Worm (Caenorhabditis elegans) whole organism, mixed stage, embryonic: ENCODE data around the gene C44B12.6.

Source experiments
- M03D4.4 ChIP-seq: sonication (generic microtip); optimal IDR thresholded peaks from 2 replicates; lab custom pipeline; 2017; ENCODE audit warnings: mild to moderate bottlenecking, missing genetic modification characterization, missing compliant biosample characterization
- bed-3 ChIP-seq: fragments of 200-800 bp; sonication (Bioruptor generic); optimal IDR thresholded peaks from 3 replicates; lab custom pipeline; 2018; ENCODE audit warnings: mild to moderate bottlenecking, missing genetic modification characterization, moderate library complexity, missing compliant biosample characterization
- blmp-1 ChIP-seq: fragments of 150-350 bp; optimal IDR thresholded peaks from 2 replicates; lab custom pipeline; 2014; ENCODE audit warnings: missing biosample characterization, missing genetic modification characterization
- ceh-39 ChIP-seq: fragments of 150-350 bp; optimal IDR thresholded peaks from 2 replicates; lab custom pipeline; 2014; ENCODE audit warnings: missing biosample characterization, missing genetic modification characterization
- ceh-43 ChIP-seq: fragments of 200-800 bp; sonication (Bioruptor generic); optimal IDR thresholded peaks from 2 replicates; lab custom pipeline; 2018; ENCODE audit warnings: mild to moderate bottlenecking, missing genetic modification characterization, moderate library complexity, missing compliant biosample characterization
- ceh-83 ChIP-seq: fragments of 200-800 bp; sonication (Bioruptor generic); optimal IDR thresholded peaks from 2 replicates; lab custom pipeline; 2018; ENCODE audit warnings: mild to moderate bottlenecking, missing genetic modification characterization, missing compliant biosample characterization
- ces-1 ChIP-seq: fragments of 150-350 bp; optimal IDR thresholded peaks from 2 replicates; lab custom pipeline; 2014; ENCODE audit warnings: missing biosample characterization, missing genetic modification reagents, missing genetic modification characterization
- cnd-1 ChIP-seq: fragments of 200-800 bp; sonication (Bioruptor generic); optimal IDR thresholded peaks from 2 replicates; lab custom pipeline; 2018; ENCODE audit warnings: mild to moderate bottlenecking, missing genetic modification characterization, missing compliant biosample characterization
- drap-1 ChIP-seq: fragments of 200-800 bp; sonication (Bioruptor generic); optimal IDR thresholded peaks from 3 replicates; lab custom pipeline; 2018; ENCODE audit warnings: mild to moderate bottlenecking, missing genetic modification characterization, missing compliant biosample characterization
- elt-1 ChIP-seq: sonication (generic microtip); optimal IDR thresholded peaks from 2 replicates; lab custom pipeline; 2017; ENCODE audit warnings: missing genetic modification characterization, mild to moderate bottlenecking, missing compliant biosample characterization, antibody characterized with exemption, moderate library complexity, borderline replicate concordance; ENCODE audit not compliant: insufficient read depth
- elt-3 ChIP-seq: fragments of 150-350 bp; optimal IDR thresholded peaks from 2 replicates; lab custom pipeline; 2014; ENCODE audit warnings: missing biosample characterization, missing genetic modification characterization
- flh-1 ChIP-seq: fragments of 200-800 bp; sonication (Bioruptor generic); optimal IDR thresholded peaks from 2 replicates; lab custom pipeline; 2018; ENCODE audit warnings: mild to moderate bottlenecking, missing genetic modification characterization, moderate library complexity, missing compliant biosample characterization
- ham-2 ChIP-seq: fragments of 200-800 bp; sonication (Bioruptor generic); optimal IDR thresholded peaks from 2 replicates; lab custom pipeline; 2018; ENCODE audit warnings: mild to moderate bottlenecking, missing genetic modification characterization, missing compliant biosample characterization
- hlh-1 ChIP-seq: fragments of 150-350 bp; optimal IDR thresholded peaks from 2 replicates; lab custom pipeline; 2014; ENCODE audit warnings: missing biosample characterization, missing genetic modification reagents, missing genetic modification characterization
- lin-13 ChIP-seq: fragments of 150-350 bp; optimal IDR thresholded peaks from 2 replicates; lab custom pipeline; 2014; ENCODE audit warnings: missing biosample characterization, missing genetic modification characterization
- lin-32 ChIP-seq: fragments of 200-800 bp; sonication (Bioruptor generic); optimal IDR thresholded peaks from 2 replicates; lab custom pipeline; 2018; ENCODE audit warnings: mild to moderate bottlenecking, missing genetic modification characterization, missing compliant biosample characterization
- lsy-2 ChIP-seq: fragments of 150-350 bp; optimal IDR thresholded peaks from 2 replicates; lab custom pipeline; 2014; ENCODE audit warnings: missing biosample characterization, missing genetic modification characterization
- mab-5 ChIP-seq: fragments of 150-350 bp; optimal IDR thresholded peaks from 2 replicates; lab custom pipeline; 2014; ENCODE audit warnings: missing biosample characterization, missing genetic modification characterization
- mep-1 ChIP-seq: fragments of 150-350 bp; optimal IDR thresholded peaks from 2 replicates; lab custom pipeline; 2017; ENCODE audit warnings: missing biosample characterization, missing genetic modification reagents, missing genetic modification characterization, inconsistent platforms
- mls-2 ChIP-seq: sonication (generic microtip); optimal IDR thresholded peaks from 2 replicates; lab custom pipeline; 2016; ENCODE audit warnings: mild to moderate bottlenecking, missing genetic modification characterization, moderate library complexity, missing compliant biosample characterization
- nhr-12 ChIP-seq: fragments of 150-350 bp; optimal IDR thresholded peaks from 2 replicates; lab custom pipeline; 2014; ENCODE audit warnings: missing biosample characterization, missing genetic modification characterization
- nhr-2 ChIP-seq: fragments of 150-350 bp; optimal IDR thresholded peaks from 2 replicates; lab custom pipeline; 2014; ENCODE audit warnings: missing biosample characterization, missing genetic modification characterization
- nhr-237 ChIP-seq: fragments of 150-350 bp; optimal IDR thresholded peaks from 2 replicates; lab custom pipeline; 2014; ENCODE audit warnings: missing biosample characterization, missing genetic modification characterization
- nhr-76 ChIP-seq: sonication (generic microtip); optimal IDR thresholded peaks from 2 replicates; lab custom pipeline; 2017; ENCODE audit warnings: missing biosample characterization, missing genetic modification characterization
- pha-4 ChIP-seq: fragments of 150-350 bp; optimal IDR thresholded peaks from 2 replicates; lab custom pipeline; 2018; ENCODE audit warnings: missing biosample characterization, missing genetic modification reagents, missing genetic modification characterization
- sem-2 ChIP-seq: fragments of 200-800 bp; sonication (Bioruptor generic); optimal IDR thresholded peaks from 2 replicates; lab custom pipeline; 2018; ENCODE audit warnings: mild to moderate bottlenecking, missing genetic modification characterization, missing compliant biosample characterization
- snpc-4 ChIP-seq: fragments of 150-350 bp; optimal IDR thresholded peaks from 2 replicates; lab custom pipeline; 2014; ENCODE audit warnings: missing biosample characterization, missing genetic modification characterization
- sptf-1 ChIP-seq: sonication (generic microtip); optimal IDR thresholded peaks from 2 replicates; lab custom pipeline; 2017; ENCODE audit warnings: mild to moderate bottlenecking, missing genetic modification characterization, moderate library complexity, missing compliant biosample characterization
- tbx-8 ChIP-seq: fragments of 200-800 bp; sonication (Bioruptor generic); optimal IDR thresholded peaks from 2 replicates; lab custom pipeline; 2018; ENCODE audit warnings: mild to moderate bottlenecking, missing genetic modification characterization, moderate library complexity, missing compliant biosample characterization
- unc-120 ChIP-seq: sonication (generic microtip); optimal IDR thresholded peaks from 2 replicates; lab custom pipeline; 2017; ENCODE audit warnings: missing genetic modification characterization, missing compliant biosample characterization; ENCODE audit not compliant: poor library complexity, severe bottlenecking
- unc-39 ChIP-seq: fragments of 150-350 bp; optimal IDR thresholded peaks from 2 replicates; lab custom pipeline; 2014; ENCODE audit warnings: missing biosample characterization, missing genetic modification characterization
- unc-62 ChIP-seq: fragments of 150-350 bp; optimal IDR thresholded peaks from 2 replicates; lab custom pipeline; 2014; ENCODE audit warnings: missing biosample characterization, missing genetic modification reagents, missing genetic modification characterization
- zip-8 ChIP-seq: fragments of 150-350 bp; optimal IDR thresholded peaks from 2 replicates; lab custom pipeline; 2014; ENCODE audit warnings: missing biosample characterization, missing genetic modification characterization
- ztf-11 ChIP-seq: fragments of 150-350 bp; optimal IDR thresholded peaks from 2 replicates; lab custom pipeline; 2014; ENCODE audit warnings: missing biosample characterization, missing genetic modification characterization

The C44B12.6 gene

ce11 chrIV:1168311-1168965 lies 31.9 kb upstream of the C44B12.6 start:
- peak; percentile 44 for TF ChIP-seq ces-1
- no peak for TF ChIP-seq ceh-83 (GFP tag; lab: Kevin White, UChicago)
- no peak for TF ChIP-seq flh-1
- TF ChIP-seq unc-120 (tag; lab: Kevin White, UChicago): no peak
- TF ChIP-seq tbx-8: no peak
- TF ChIP-seq nhr-237: no peak
- TF ChIP-seq M03D4.4 (tag; lab: Kevin White, UChicago): peak; percentile 31
- TF ChIP-seq ham-2: no peak
- no peak for TF ChIP-seq hlh-1 (tag; lab: Kevin White, UChicago)
- TF ChIP-seq ceh-39 (tag; lab: Kevin White, UChicago): no peak
- TF ChIP-seq snpc-4 (tag; lab: Kevin White, UChicago): no peak
- no peak for TF ChIP-seq nhr-76 (tag; lab: Kevin White, UChicago)
- peak; percentile 3 for TF ChIP-seq unc-62 (GFP tag; lab: Kevin White, UChicago)
- no peak for TF ChIP-seq lin-13 (tag; lab: Kevin White, UChicago)
- no peak for TF ChIP-seq mls-2 (tag; lab: Kevin White, UChicago)
- TF ChIP-seq mep-1 (tag; lab: Kevin White, UChicago): no peak
- no peak for TF ChIP-seq blmp-1 (tag; lab: Kevin White, UChicago)
- TF ChIP-seq elt-1: no peak
- no peak for TF ChIP-seq lsy-2 (tag; lab: Kevin White, UChicago)
- TF ChIP-seq cnd-1 (tag; lab: Kevin White, UChicago): no peak
- no peak for TF ChIP-seq nhr-12 (tag; lab: Kevin White, UChicago)
- no peak for TF ChIP-seq drap-1 (GFP tag; lab: Kevin White, UChicago)
- no peak for TF ChIP-seq zip-8
- no peak for TF ChIP-seq unc-39
- TF ChIP-seq pha-4 (tag; lab: Kevin White, UChicago): no peak
- TF ChIP-seq sem-2 (GFP tag; lab: Kevin White, UChicago): no peak
- TF ChIP-seq ztf-11 (tag; lab: Kevin White, UChicago): no peak
- no peak for TF ChIP-seq ceh-43 (GFP tag; lab: Kevin White, UChicago)
- no peak for TF ChIP-seq mab-5
- no peak for TF ChIP-seq bed-3
- peak; percentile 43 for TF ChIP-seq sptf-1 (tag; lab: Kevin White, UChicago)
- no peak for TF ChIP-seq elt-3 (tag; lab: Kevin White, UChicago)

- TF ChIP-seq tbx-8: no peak
- no peak for TF ChIP-seq snpc-4 (tag; lab: Kevin White, UChicago)
- no peak for TF ChIP-seq mab-5
- no peak for TF ChIP-seq ceh-43 (GFP tag; lab: Kevin White, UChicago)
- TF ChIP-seq lin-13 (tag; lab: Kevin White, UChicago): no peak
- TF ChIP-seq ztf-11 (tag; lab: Kevin White, UChicago): no peak
- TF ChIP-seq lsy-2 (tag; lab: Kevin White, UChicago): no peak
- TF ChIP-seq pha-4 (tag; lab: Kevin White, UChicago): no peak
- no peak for TF ChIP-seq M03D4.4 (tag; lab: Kevin White, UChicago)
- TF ChIP-seq bed-3: no peak
Observed at ce11 chrIV:1167352-1167751, 30.8 kb upstream of the C44B12.6 start.

ce11 chrIV:1163126-1163525 lies 26.6 kb upstream of the C44B12.6 start, which contains the start of gene C50A2.7:
TSS of gene C50A2.7 (plus strand) at chrIV:1163426.
- TF ChIP-seq hlh-1 (tag; lab: Kevin White, UChicago) (no peak), lin-32 (GFP tag; lab: Kevin White, UChicago) (no peak), ceh-39 (tag; lab: Kevin White, UChicago) (no peak), unc-120 (tag; lab: Kevin White, UChicago) (no peak), tbx-8 (no peak), ceh-43 (GFP tag; lab: Kevin White, UChicago) (no peak)

- TF ChIP-seq lsy-2 (tag; lab: Kevin White, UChicago) (no peak), lin-32 (GFP tag; lab: Kevin White, UChicago) (no peak), mab-5 (no peak), nhr-2 (no peak), ces-1 (no peak), ztf-11 (tag; lab: Kevin White, UChicago) (no peak), hlh-1 (tag; lab: Kevin White, UChicago) (no peak), elt-3 (tag; lab: Kevin White, UChicago) (no peak), sptf-1 (tag; lab: Kevin White, UChicago) (no peak), lin-13 (tag; lab: Kevin White, UChicago) (no peak), unc-120 (tag; lab: Kevin White, UChicago) (no peak), nhr-76 (tag; lab: Kevin White, UChicago) (no peak), mls-2 (tag; lab: Kevin White, UChicago) (no peak)
Observed at ce11 chrIV:1160386-1160785, 23.8 kb upstream of the C44B12.6 start, which contains the start of gene ets-8. TSS of gene ets-8 (minus strand) at chrIV:1160486.
